Fruit fly (Drosophila melanogaster) whole organism, embryonic: Measurements from ENCODE around the gene Oseg1.

Source experiments
- Awh ChIP-seq: fragments of 200-800 bp; sonication (Bioruptor generic); IDR thresholded peaks from 2 replicates; pipeline ENCODE4, ENCODE4 v1.3.6; 2022; ENCODE audit warnings: missing biosample characterization, missing genetic modification characterization
- CG1024 ChIP-seq: fragments of 200-800 bp; sonication (Bioruptor generic); IDR thresholded peaks from 2 replicates; pipeline ENCODE4 v1.3.6; 2022; ENCODE audit warnings: missing biosample characterization, missing genetic modification characterization
- CG12155 ChIP-seq: fragments of 200-800 bp; sonication (Bioruptor generic); optimal IDR thresholded peaks from 3 replicates; lab custom pipeline; 2016; ENCODE audit warnings: missing biosample characterization, missing genetic modification characterization
- CG13424 ChIP-seq: fragments of 200-800 bp; sonication (Bioruptor generic); optimal IDR thresholded peaks from 2 replicates; lab custom pipeline; 2019; ENCODE audit warnings: missing biosample characterization, mild to moderate bottlenecking, missing genetic modification characterization, moderate library complexity
- CG16815 ChIP-seq: fragments of 200-800 bp; sonication (Bioruptor generic); optimal IDR thresholded peaks from 3 replicates; lab custom pipeline; 2017; ENCODE audit warnings: missing biosample characterization, mild to moderate bottlenecking, missing genetic modification characterization
- CG17568 ChIP-seq: fragments of 200-800 bp; sonication (Bioruptor generic); optimal IDR thresholded peaks from 2 replicates; lab custom pipeline; 2018; ENCODE audit warnings: missing biosample characterization, mild to moderate bottlenecking, missing genetic modification characterization, moderate library complexity
- CG2202 ChIP-seq: fragments of 200-800 bp; sonication (Bioruptor generic); optimal IDR thresholded peaks from 2 replicates; lab custom pipeline; 2018; ENCODE audit warnings: missing biosample characterization, mild to moderate bottlenecking, missing genetic modification characterization
- CG2678 ChIP-seq: fragments of 200-800 bp; sonication (Bioruptor generic); optimal IDR thresholded peaks from 3 replicates; lab custom pipeline; 2019; ENCODE audit warnings: missing biosample characterization, mild to moderate bottlenecking, missing genetic modification characterization, moderate library complexity
- CG2889 ChIP-seq: fragments of 200-800 bp; sonication (Bioruptor generic); IDR thresholded peaks from 3 replicates; pipeline ENCODE4 v1.3.6; 2022; ENCODE audit warnings: missing biosample characterization, missing genetic modification characterization
- CG3065 ChIP-seq: fragments of 200-800 bp; sonication (Bioruptor generic); optimal IDR thresholded peaks from 2 replicates; lab custom pipeline; 2016; ENCODE audit warnings: missing biosample characterization, missing genetic modification characterization
- CG31441 ChIP-seq: fragments of 200-800 bp; sonication (Bioruptor generic); IDR thresholded peaks from 2 replicates; pipeline ENCODE4 v1.3.6; 2022; ENCODE audit warnings: missing biosample characterization, missing genetic modification characterization
- CG4282 ChIP-seq: fragments of 200-800 bp; sonication (Bioruptor generic); optimal IDR thresholded peaks from 2 replicates; lab custom pipeline; 2016; ENCODE audit warnings: missing biosample characterization, missing genetic modification characterization
- CG4424 ChIP-seq: fragments of 200-800 bp; sonication (Bioruptor generic); optimal IDR thresholded peaks from 3 replicates; lab custom pipeline; 2016; ENCODE audit warnings: missing biosample characterization, missing genetic modification characterization
- CG5245 ChIP-seq: fragments of 200-800 bp; sonication (Bioruptor generic); optimal IDR thresholded peaks from 3 replicates; lab custom pipeline; 2016; ENCODE audit warnings: missing biosample characterization, missing genetic modification characterization
- CG7839 ChIP-seq: fragments of 200-800 bp; sonication (Bioruptor generic); optimal IDR thresholded peaks from 3 replicates; lab custom pipeline; 2018; ENCODE audit warnings: missing biosample characterization, mild to moderate bottlenecking, missing genetic modification characterization, moderate library complexity
- CG7987 ChIP-seq: fragments of 200-800 bp; sonication (Bioruptor generic); optimal IDR thresholded peaks from 2 replicates; lab custom pipeline; 2018; ENCODE audit warnings: missing biosample characterization, mild to moderate bottlenecking, missing genetic modification characterization, moderate library complexity
- CG9727 ChIP-seq: fragments of 200-800 bp; sonication (Bioruptor generic); optimal IDR thresholded peaks from 3 replicates; lab custom pipeline; 2017; ENCODE audit warnings: missing biosample characterization, mild to moderate bottlenecking, missing genetic modification characterization
- D19B ChIP-seq: fragments of 200-800 bp; sonication (Bioruptor generic); optimal IDR thresholded peaks from 2 replicates; lab custom pipeline; 2017; ENCODE audit warnings: missing biosample characterization, mild to moderate bottlenecking, missing genetic modification characterization
- E2f1 ChIP-seq: fragments of 200-800 bp; sonication (Bioruptor generic); IDR thresholded peaks from 2 replicates; pipeline ENCODE4 v1.3.6; 2022; ENCODE audit warnings: missing biosample characterization, missing genetic modification characterization
- HmgD ChIP-seq: fragments of 200-800 bp; sonication (Bioruptor generic); optimal IDR thresholded peaks from 3 replicates; lab custom pipeline; 2016; ENCODE audit warnings: missing biosample characterization, missing genetic modification characterization
- Jarid2 ChIP-seq: fragments of 200-800 bp; sonication (Bioruptor generic); optimal IDR thresholded peaks from 3 replicates; lab custom pipeline; 2017; ENCODE audit warnings: mild to moderate bottlenecking, missing biosample characterization, missing genetic modification reagents, missing genetic modification characterization
- Kr ChIP-seq: fragments of 200-800 bp; sonication (Bioruptor generic); optimal IDR thresholded peaks from 2 replicates; lab custom pipeline; 2017; ENCODE audit warnings: missing biosample characterization, mild to moderate bottlenecking, missing genetic modification characterization
- Lim3 ChIP-seq: fragments of 200-800 bp; sonication (Bioruptor generic); IDR thresholded peaks from 2 replicates; pipeline ENCODE4 v1.3.6; 2022; ENCODE audit warnings: missing biosample characterization, missing genetic modification characterization
- Meics ChIP-seq: fragments of 200-800 bp; sonication (Bioruptor generic); optimal IDR thresholded peaks from 2 replicates; lab custom pipeline; 2017; ENCODE audit warnings: missing biosample characterization, mild to moderate bottlenecking, missing genetic modification characterization
- Mes4 ChIP-seq: fragments of 200-800 bp; sonication (Bioruptor generic); optimal IDR thresholded peaks from 2 replicates; lab custom pipeline; 2016; ENCODE audit warnings: missing biosample characterization, missing genetic modification characterization
- Mrtf ChIP-seq: fragments of 200-800 bp; sonication (Bioruptor generic); IDR thresholded peaks from 3 replicates; pipeline ENCODE4 v1.3.6; 2022; ENCODE audit warnings: missing biosample characterization, missing genetic modification characterization
- PHDP ChIP-seq: fragments of 200-800 bp; sonication (Bioruptor generic); optimal IDR thresholded peaks from 3 replicates; lab custom pipeline; 2018; ENCODE audit warnings: missing biosample characterization, mild to moderate bottlenecking, missing genetic modification characterization, moderate library complexity
- Pdp1 ChIP-seq, 2 experiments: fragments of 200-800 bp; sonication (Bioruptor generic); optimal IDR thresholded peaks; 3 replicates each; lab custom pipeline; 2016; ENCODE audit warnings: missing biosample characterization in 2 of 2, missing genetic modification characterization in 2 of 2, mild to moderate bottlenecking in 1 of 2, moderate library complexity in 1 of 2
- Sin3A ChIP-seq: fragments of >200 bp; optimal IDR thresholded peaks from 2 replicates; lab custom pipeline; 2018
- YL-1 ChIP-seq: fragments of 200-800 bp; sonication (Bioruptor generic); optimal IDR thresholded peaks from 3 replicates; lab custom pipeline; 2017; ENCODE audit warnings: missing biosample characterization, mild to moderate bottlenecking, missing genetic modification characterization
- ara ChIP-seq: fragments of 200-800 bp; sonication (Bioruptor generic); IDR thresholded peaks from 2 replicates; pipeline ENCODE4 v1.3.6; 2022; ENCODE audit warnings: missing biosample characterization, missing genetic modification characterization
- bigmax ChIP-seq: fragments of 200-800 bp; sonication (Bioruptor generic); optimal IDR thresholded peaks from 2 replicates; lab custom pipeline; 2018; ENCODE audit warnings: missing biosample characterization, mild to moderate bottlenecking, missing genetic modification characterization
- crol ChIP-seq: fragments of 200-800 bp; sonication (Bioruptor generic); IDR thresholded peaks from 2 replicates; pipeline ENCODE4 v1.3.6; 2022; ENCODE audit warnings: missing biosample characterization, missing genetic modification characterization
- dmrt11E ChIP-seq: fragments of 200-800 bp; sonication (Bioruptor generic); optimal IDR thresholded peaks from 3 replicates; lab custom pipeline; 2018; ENCODE audit warnings: missing biosample characterization, mild to moderate bottlenecking, missing genetic modification characterization, moderate library complexity
- en ChIP-seq: fragments of 200-800 bp; sonication (Bioruptor generic); optimal IDR thresholded peaks from 2 replicates; lab custom pipeline; 2016; ENCODE audit warnings: missing biosample characterization, missing genetic modification characterization
- eyg ChIP-seq: fragments of 200-800 bp; sonication (Bioruptor generic); optimal IDR thresholded peaks from 3 replicates; lab custom pipeline; 2016; ENCODE audit warnings: missing biosample characterization, missing genetic modification characterization
- ind ChIP-seq: fragments of 200-800 bp; sonication (Bioruptor generic); optimal IDR thresholded peaks from 3 replicates; lab custom pipeline; 2016; ENCODE audit warnings: missing biosample characterization, missing genetic modification characterization
- jing ChIP-seq: fragments of 200-800 bp; sonication (Bioruptor generic); optimal IDR thresholded peaks from 2 replicates; lab custom pipeline; 2018; ENCODE audit warnings: missing biosample characterization, mild to moderate bottlenecking, missing genetic modification characterization
- klu ChIP-seq: fragments of 200-800 bp; sonication (Bioruptor generic); IDR thresholded peaks from 2 replicates; pipeline ENCODE4 v1.3.6; 2022; ENCODE audit warnings: missing biosample characterization, missing genetic modification characterization
- pfk ChIP-seq: fragments of 200-800 bp; sonication (Bioruptor generic); optimal IDR thresholded peaks from 2 replicates; lab custom pipeline; 2018; ENCODE audit warnings: missing biosample characterization, mild to moderate bottlenecking, missing genetic modification characterization, moderate library complexity
- pzg ChIP-seq: fragments of 200-800 bp; sonication (Bioruptor generic); optimal IDR thresholded peaks from 3 replicates; lab custom pipeline; 2018; ENCODE audit warnings: missing biosample characterization, mild to moderate bottlenecking, missing genetic modification characterization, moderate library complexity
- run ChIP-seq: fragments of 200-800 bp; sonication (Bioruptor generic); optimal IDR thresholded peaks from 3 replicates; lab custom pipeline; 2018; ENCODE audit warnings: missing biosample characterization, mild to moderate bottlenecking, missing genetic modification characterization
- stc ChIP-seq: fragments of 200-800 bp; sonication (Bioruptor generic); IDR thresholded peaks from 2 replicates; pipeline ENCODE4 v1.3.6; 2022; ENCODE audit warnings: missing biosample characterization, missing genetic modification characterization
- tgo ChIP-seq: fragments of 200-800 bp; sonication (Bioruptor generic); IDR thresholded peaks from 3 replicates; pipeline ENCODE4 v1.3.6; 2022; ENCODE audit warnings: missing biosample characterization, missing genetic modification characterization
- tin ChIP-seq: fragments of 200-800 bp; sonication (Bioruptor generic); optimal IDR thresholded peaks from 3 replicates; lab custom pipeline; 2016; ENCODE audit warnings: missing biosample characterization, missing genetic modification characterization
- unpg ChIP-seq: fragments of 200-800 bp; sonication (Bioruptor generic); optimal IDR thresholded peaks from 3 replicates; lab custom pipeline; 2018; ENCODE audit warnings: missing biosample characterization, mild to moderate bottlenecking, missing genetic modification characterization, moderate library complexity
- usp ChIP-seq: fragments of >200 bp; optimal IDR thresholded peaks from 2 replicates; lab custom pipeline; 2017; ENCODE audit warnings: missing biosample characterization, missing genetic modification characterization
- wdn ChIP-seq: fragments of 200-800 bp; sonication (Bioruptor generic); IDR thresholded peaks from 2 replicates; pipeline ENCODE4 v1.3.6; 2022; ENCODE audit warnings: missing biosample characterization, missing genetic modification characterization
- yki ChIP-seq: fragments of >200 bp; optimal IDR thresholded peaks from 3 replicates; lab custom pipeline; 2018
- zf30C ChIP-seq: fragments of 200-800 bp; sonication (Bioruptor generic); optimal IDR thresholded peaks from 3 replicates; lab custom pipeline; 2018; ENCODE audit warnings: missing biosample characterization, mild to moderate bottlenecking, missing genetic modification characterization

Gene Oseg1

DNA sequence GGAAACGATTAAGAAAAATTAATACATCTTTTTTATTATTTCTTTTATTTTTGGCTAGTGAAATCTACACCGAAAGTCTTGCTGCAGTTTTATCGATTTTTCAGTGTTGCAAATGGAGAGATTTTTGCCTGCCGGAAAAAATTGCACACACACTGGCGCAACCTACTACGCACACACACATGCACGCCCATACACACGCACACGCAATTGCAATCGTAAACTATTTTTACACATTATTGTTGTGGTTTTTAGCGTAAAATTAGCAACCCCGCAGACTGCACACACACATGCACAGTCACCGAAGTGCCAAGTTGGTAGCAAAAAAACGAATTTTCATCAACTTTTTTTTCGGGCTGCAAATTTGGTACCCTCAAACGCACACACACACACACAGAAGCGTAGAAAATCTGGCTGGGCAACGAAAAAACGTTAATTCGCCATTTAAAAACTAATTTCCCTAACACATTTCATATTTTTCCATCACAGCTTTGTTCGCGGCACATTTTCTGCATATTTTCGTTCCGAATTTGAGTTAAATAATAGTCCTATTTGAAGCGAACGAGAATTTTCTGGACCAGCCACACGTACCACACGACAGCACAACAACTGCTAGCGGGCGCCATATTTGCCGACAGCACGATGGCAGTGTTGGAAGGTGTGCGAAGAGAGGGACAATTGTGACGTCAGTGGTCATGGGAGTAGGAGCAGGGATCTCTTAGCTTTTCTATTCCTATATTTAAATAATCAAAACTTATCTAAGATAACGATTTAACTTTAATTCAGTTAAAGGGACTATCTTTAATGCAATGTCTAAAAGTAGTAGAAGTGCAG lies 29.3 kb upstream of the Oseg1 start, which contains the start of gene Unr (continued):
- no peak for TF ChIP-seq Lim3 (GFP tag; lab: Robert Waterston, UW)
- TF ChIP-seq stc (GFP tag; lab: Robert Waterston, UW): peak; percentile 75
- TF ChIP-seq Meics (GFP tag; lab: Kevin White, UChicago): peak; percentile 79
- peak; percentile 71 for TF ChIP-seq tin (GFP tag; lab: Kevin White, UChicago)
- TF ChIP-seq Jarid2: peak; percentile 39
- TF ChIP-seq CG17568 (GFP tag; lab: Kevin White, UChicago): peak; percentile 47
- TF ChIP-seq tgo (GFP tag; lab: Robert Waterston, UW): peak; percentile 76
- peak; percentile 72 for TF ChIP-seq CG13424 (tag; lab: Kevin White, UChicago)
- TF ChIP-seq CG5245 (GFP tag; lab: Kevin White, UChicago): peak; percentile 79
- TF ChIP-seq run (tag; lab: Kevin White, UChicago): peak; percentile 44
- peak; percentile 58 for TF ChIP-seq CG4282 (GFP tag; lab: Kevin White, UChicago)
- TF ChIP-seq klu (GFP tag; lab: Robert Waterston, UW): no peak; the same call in 1 of the 2 replicates
- peak; percentile 83 for TF ChIP-seq CG9727 (GFP tag; lab: Kevin White, UChicago)
- TF ChIP-seq dmrt11E (tag; lab: Kevin White, UChicago): peak; percentile 31
- peak; percentile 73 for TF ChIP-seq CG31441 (GFP tag; lab: Robert Waterston, UW)
- peak; percentile 75 for TF ChIP-seq pzg (GFP tag; lab: Kevin White, UChicago)
- TF ChIP-seq HmgD (GFP tag; lab: Kevin White, UChicago): peak; percentile 79
- peak; percentile 77 for TF ChIP-seq wdn
- TF ChIP-seq ind (GFP tag; lab: Kevin White, UChicago): peak; percentile 80
- no peak for TF ChIP-seq Kr (GFP tag; lab: Kevin White, UChicago)
- no peak for TF ChIP-seq CG2889 (GFP tag; lab: Robert Waterston, UW)
- TF ChIP-seq eyg (GFP tag; lab: Kevin White, UChicago): peak; percentile 53
- TF ChIP-seq CG4424 (GFP tag; lab: Kevin White, UChicago): peak; percentile 83
- TF ChIP-seq CG3065 (GFP tag; lab: Kevin White, UChicago): peak; percentile 36
- TF ChIP-seq CG2678 (tag; lab: Kevin White, UChicago): peak; percentile 81
- TF ChIP-seq en: peak; percentile 18
- TF ChIP-seq crol (GFP tag; lab: Robert Waterston, UW): no peak
- TF ChIP-seq bigmax (GFP tag; lab: Kevin White, UChicago): no peak
- peak; percentile 28; the same call in 1 of the 2 replicates for TF ChIP-seq Awh (GFP tag; lab: Robert Waterston, UW)
- peak; percentile 21 for TF ChIP-seq pfk (GFP tag; lab: Kevin White, UChicago)
- TF ChIP-seq CG2202 (tag; lab: Kevin White, UChicago): peak; percentile 27
- no peak for TF ChIP-seq yki
- peak; percentile 62; the same call in 1 of the 2 replicates for TF ChIP-seq ara
- TF ChIP-seq Pdp1 (GFP tag; optimal IDR thresholded peaks at IDR 0.05; lab: Kevin White, UChicago): peak; percentile 72 to 75
- no peak for TF ChIP-seq jing
- peak; percentile 69 for TF ChIP-seq Mes4 (GFP tag; lab: Kevin White, UChicago)
- peak; percentile 42 for TF ChIP-seq CG16815 (GFP tag; lab: Kevin White, UChicago)
- peak; percentile 83 for TF ChIP-seq CG12155 (GFP tag; lab: Kevin White, UChicago)
- peak; percentile 96 for TF ChIP-seq YL-1 (GFP tag; lab: Kevin White, UChicago)
- TF ChIP-seq CG1024 (GFP tag; lab: Robert Waterston, UW): peak; percentile 72; the same call in 1 of the 2 replicates
- TF ChIP-seq D19B: peak; percentile 45
- TF ChIP-seq CG7987 (GFP tag; lab: Kevin White, UChicago): peak; percentile 72
- TF ChIP-seq usp: no peak
- TF ChIP-seq Sin3A (lab: Kevin White, UChicago): peak; percentile 58
- peak; percentile 81 for TF ChIP-seq CG7839 (tag; lab: Kevin White, UChicago)
- TF ChIP-seq PHDP: peak; percentile 71
- TF ChIP-seq zf30C: peak; percentile 46
- TF ChIP-seq unpg (GFP tag; lab: Kevin White, UChicago): peak; percentile 75
- peak; percentile 67; the same call in 2 of the 3 replicates for TF ChIP-seq Mrtf (GFP tag; lab: Robert Waterston, UW)
- peak; percentile 75; the same call in 1 of the 2 replicates for TF ChIP-seq E2f1 (GFP tag; lab: Robert Waterston, UW)
